Fruit fly (Drosophila melanogaster): ENCODE results near the gene CG33189.

DNA sequence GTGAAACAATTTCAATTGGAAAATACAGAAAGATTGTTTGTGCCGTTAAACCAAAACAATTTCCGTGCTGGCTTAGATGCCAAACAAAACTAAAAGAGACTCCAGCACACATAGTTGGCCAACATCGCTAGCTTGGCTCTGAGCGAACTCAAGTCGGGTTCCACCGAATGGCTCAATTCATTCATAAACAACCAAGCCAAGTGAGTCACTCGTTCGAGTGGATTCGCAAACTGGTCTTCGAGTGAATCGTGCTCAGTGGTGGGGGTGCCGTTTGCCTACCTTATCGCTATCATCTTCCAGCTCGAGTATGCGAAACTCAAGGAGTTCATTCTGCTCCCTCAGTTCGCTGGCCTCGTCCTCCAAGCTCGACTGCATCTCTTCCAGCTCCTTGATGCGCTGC, 4.9 kb upstream of the CG33189 start:
- 0 out of 3 replicates have a peak, but pooled peaks have one; percentile 18 for TF ChIP-seq CG6163 (GFP tag; IDR thresholded peaks at IDR 0.05)
- no peak for TF ChIP-seq Gug (GFP tag; IDR thresholded peaks at IDR 0.05)
- TF ChIP-seq Hr39 (GFP tag; optimal IDR thresholded peaks at IDR 0.05), result no peak
- TF ChIP-seq pdm3 (GFP tag; optimal IDR thresholded peaks at IDR 0.05), result no peak
- TF ChIP-seq CG10669 (GFP tag; optimal IDR thresholded peaks at IDR 0.05), result no peak
- no peak for TF ChIP-seq ss (GFP tag; optimal IDR thresholded peaks at IDR 0.05)
- TF ChIP-seq spab (GFP tag; optimal IDR thresholded peaks at IDR 0.05), result no peak
- TF ChIP-seq Blimp-1 (GFP tag; optimal IDR thresholded peaks at IDR 0.05), result no peak
- no peak for TF ChIP-seq OdsH (GFP tag; optimal IDR thresholded peaks at IDR 0.05)
- TF ChIP-seq topi (GFP tag; optimal IDR thresholded peaks at IDR 0.05), result no peak
- TF ChIP-seq fkh (GFP tag; optimal IDR thresholded peaks at IDR 0.05), result no peak
- no peak for TF ChIP-seq CG6808 (GFP tag; optimal IDR thresholded peaks at IDR 0.05)
- no peak for TF ChIP-seq Sox15 (GFP tag; optimal IDR thresholded peaks at IDR 0.05)

Measured in whole organism, prepupa.